Fruit fly (Drosophila melanogaster): ENCODE measurements around the gene FASN1.
A peak's percentile ranks its signal among the peaks of the same experiment; 100 is the strongest.

Gene FASN1

DNA sequence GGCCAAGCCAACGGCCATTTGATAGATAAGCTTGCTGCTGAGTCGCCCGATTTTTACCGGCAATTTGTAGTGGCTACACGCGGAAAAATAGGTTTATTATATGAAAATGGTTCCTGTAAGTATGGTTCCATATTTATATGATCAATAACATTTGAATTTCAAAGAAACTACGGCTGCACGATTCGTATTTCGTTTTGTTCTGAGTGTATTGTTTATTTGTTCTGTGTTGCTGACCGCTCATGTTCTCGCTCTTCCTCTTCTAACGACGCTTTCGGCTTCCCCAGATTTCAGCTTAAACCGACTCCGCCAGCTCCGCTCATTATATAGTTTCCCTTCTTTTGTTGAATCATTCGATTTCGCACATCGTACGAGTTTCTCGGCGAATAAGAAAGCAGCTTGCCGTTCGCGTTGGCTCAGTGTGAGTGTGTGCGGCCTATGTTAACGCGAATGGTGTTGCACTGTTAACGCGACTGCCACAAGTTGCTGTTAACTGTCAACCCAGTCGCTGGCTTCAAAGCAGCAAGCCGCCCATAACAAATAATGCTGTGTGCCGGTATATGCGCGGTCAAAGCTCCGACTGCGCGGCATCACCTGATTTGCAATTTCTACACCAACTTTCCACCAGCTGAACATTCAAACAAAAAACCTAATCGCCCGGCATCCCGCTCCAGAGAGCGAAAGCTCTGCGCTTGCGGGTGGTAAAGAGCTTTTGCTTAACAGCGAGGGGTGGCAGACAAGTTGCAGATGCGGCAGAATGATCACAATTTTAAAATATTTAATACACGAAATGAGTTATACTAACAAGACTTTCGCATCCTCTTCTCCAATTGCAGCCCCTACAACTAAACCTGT, 2.6 kb downstream of the FASN1 start (continued):
- peak; percentile 40 for TF ChIP-seq mirr (GFP tag; optimal IDR thresholded peaks at IDR 0.05)
- 0 out of 2 replicates have a peak, but pooled peaks have one; percentile 40 for TF ChIP-seq Drgx (GFP tag; IDR thresholded peaks at IDR 0.05)
- 0 out of 2 replicates have a peak, but pooled peaks have one; percentile 21 for TF ChIP-seq Rx (GFP tag; IDR thresholded peaks at IDR 0.05)
- peak; percentile 65 for TF ChIP-seq row (GFP tag; IDR thresholded peaks at IDR 0.05)
- no peak for TF ChIP-seq CG1602 (GFP tag; optimal IDR thresholded peaks at IDR 0.05)
- no peak for TF ChIP-seq schlank (tag; optimal IDR thresholded peaks at IDR 0.05)
- TF ChIP-seq CG3163 (GFP tag; optimal IDR thresholded peaks at IDR 0.05): no peak
- no peak for TF ChIP-seq hth (optimal IDR thresholded peaks at IDR 0.05)
- peak; percentile 37 for TF ChIP-seq CG2678 (tag; optimal IDR thresholded peaks at IDR 0.05)
- peak; percentile 94 for TF ChIP-seq CG18476 (GFP tag; optimal IDR thresholded peaks at IDR 0.05)
- TF ChIP-seq CG9727 (GFP tag; optimal IDR thresholded peaks at IDR 0.05): peak; percentile 38
- TF ChIP-seq CG14014 (GFP tag; IDR thresholded peaks at IDR 0.05): no peak
- peak; percentile 51 for TF ChIP-seq zf30C (GFP tag; optimal IDR thresholded peaks at IDR 0.05)
- TF ChIP-seq grn (GFP tag; optimal IDR thresholded peaks at IDR 0.05): no peak
- peak; percentile 47 for TF ChIP-seq Xrp1 (GFP tag; IDR thresholded peaks at IDR 0.05)
- peak; percentile 43; the same call in 1 of the 2 replicates for TF ChIP-seq CG11247 (GFP tag; IDR thresholded peaks at IDR 0.05)
- peak; percentile 44 for TF ChIP-seq CG9215 (GFP tag; IDR thresholded peaks at IDR 0.05)
- TF ChIP-seq CG9817 (tag; optimal IDR thresholded peaks at IDR 0.05): peak; percentile 29
- TF ChIP-seq CG12659 (GFP tag; optimal IDR thresholded peaks at IDR 0.05): peak; percentile 45
- peak; percentile 25 for TF ChIP-seq CG12071 (GFP tag; optimal IDR thresholded peaks at IDR 0.05)
- no peak for TF ChIP-seq Vsx1 (GFP tag; optimal IDR thresholded peaks at IDR 0.05)
- no peak for TF ChIP-seq da (GFP tag; optimal IDR thresholded peaks at IDR 0.05)
- TF ChIP-seq bowl (GFP tag; IDR thresholded peaks at IDR 0.05): no peak
- TF ChIP-seq Deaf1 (tag; optimal IDR thresholded peaks at IDR 0.05): peak; percentile 25
- no peak for TF ChIP-seq lola (GFP tag; optimal IDR thresholded peaks at IDR 0.05)
- TF ChIP-seq CG15514 (GFP tag; optimal IDR thresholded peaks at IDR 0.05): peak; percentile 21
- no peak for TF ChIP-seq CG7745 (tag; optimal IDR thresholded peaks at IDR 0.05)
- TF ChIP-seq CG15269 (tag; optimal IDR thresholded peaks at IDR 0.05): no peak
- no peak for TF ChIP-seq CG10543 (GFP tag; optimal IDR thresholded peaks at IDR 0.05)
- TF ChIP-seq fu2 (GFP tag; optimal IDR thresholded peaks at IDR 0.05): peak; percentile 45
- TF ChIP-seq E2f2 (GFP tag; IDR thresholded peaks at IDR 0.05): peak; percentile 43; the same call in 1 of the 2 replicates
- peak; percentile 39 for TF ChIP-seq cwo (GFP tag; optimal IDR thresholded peaks at IDR 0.05)
- peak; percentile 21 for TF ChIP-seq CG10209 (GFP tag; optimal IDR thresholded peaks at IDR 0.05)
- no peak for TF ChIP-seq gsb (GFP tag; IDR thresholded peaks at IDR 0.05)
- peak; percentile 61 for TF ChIP-seq Meics (GFP tag; optimal IDR thresholded peaks at IDR 0.05)
- TF ChIP-seq CG18764 (GFP tag; optimal IDR thresholded peaks at IDR 0.05): no peak
- no peak for TF ChIP-seq CG8281 (tag; optimal IDR thresholded peaks at IDR 0.05)
- peak; percentile 100 for TF ChIP-seq hkb (optimal IDR thresholded peaks at IDR 0.05)
- TF ChIP-seq hkb (GFP tag; IDR thresholded peaks at IDR 0.05): no peak; the same call in 1 of the 2 replicates
- peak; percentile 14 for TF ChIP-seq HmgZ (tag; optimal IDR thresholded peaks at IDR 0.05)
- TF ChIP-seq lov (optimal IDR thresholded peaks at IDR 0.05): no peak
- no peak for TF ChIP-seq lov (GFP tag; IDR thresholded peaks at IDR 0.05)
- TF ChIP-seq CG12942 (GFP tag; optimal IDR thresholded peaks at IDR 0.05): no peak
- no peak for TF ChIP-seq sd (tag; optimal IDR thresholded peaks at IDR 0.05)
- TF ChIP-seq Oli (tag; optimal IDR thresholded peaks at IDR 0.05): peak; percentile 2
- 0 out of 2 replicates have a peak, but pooled peaks have one; percentile 9 for TF ChIP-seq ara (GFP tag; IDR thresholded peaks at IDR 0.05)
- TF ChIP-seq eyg (GFP tag; optimal IDR thresholded peaks at IDR 0.05): peak; percentile 43
- no peak for TF ChIP-seq prd (optimal IDR thresholded peaks at IDR 0.05)
- TF ChIP-seq prd (GFP tag; IDR thresholded peaks at IDR 0.05): peak; percentile 45; the same call in 2 of the 3 replicates
